Fruit fly (Drosophila melanogaster) whole organism, prepupa: Measurements from ENCODE around the gene Cyp313b1.

Experiments used
- Blimp-1 ChIP-seq: fragments of 200-800 bp; sonication (Bioruptor generic); optimal IDR thresholded peaks from 3 replicates; lab custom pipeline; 2017; ENCODE audit warnings: missing biosample characterization, missing genetic modification characterization, mild to moderate bottlenecking, moderate library complexity, missing genetic modification reagents
- CG10631 ChIP-seq: fragments of 200-800 bp; sonication (Bioruptor generic); optimal IDR thresholded peaks from 2 replicates; lab custom pipeline; 2016; ENCODE audit warnings: missing biosample characterization, missing genetic modification characterization
- CG10669 ChIP-seq: fragments of 200-800 bp; sonication (Bioruptor generic); optimal IDR thresholded peaks from 3 replicates; lab custom pipeline; 2018; ENCODE audit warnings: missing biosample characterization, mild to moderate bottlenecking, missing genetic modification characterization, moderate library complexity
- CG11294 ChIP-seq: fragments of 200-800 bp; sonication (Bioruptor generic); IDR thresholded peaks from 2 replicates; pipeline ENCODE4 v1.3.6; 2022; ENCODE audit warnings: missing biosample characterization, missing genetic modification characterization
- CG11762 ChIP-seq: fragments of 200-800 bp; sonication (Bioruptor generic); optimal IDR thresholded peaks from 3 replicates; lab custom pipeline; 2016; ENCODE audit warnings: missing biosample characterization, missing genetic modification characterization; ENCODE audit not compliant: insufficient read depth
- CG11902 ChIP-seq: fragments of 200-800 bp; sonication (Bioruptor generic); optimal IDR thresholded peaks from 3 replicates; lab custom pipeline; 2016; ENCODE audit warnings: missing biosample characterization, missing genetic modification characterization
- CG1621 ChIP-seq: fragments of 200-800 bp; sonication (Bioruptor generic); optimal IDR thresholded peaks from 3 replicates; lab custom pipeline; 2018; ENCODE audit warnings: missing biosample characterization, mild to moderate bottlenecking, missing genetic modification characterization
- CG3032 ChIP-seq: fragments of 200-800 bp; optimal IDR thresholded peaks from 2 replicates; lab custom pipeline; 2019; ENCODE audit warnings: missing biosample characterization, mild to moderate bottlenecking, missing genetic modification characterization, moderate library complexity
- CG31627 ChIP-seq: fragments of 200-800 bp; sonication (Bioruptor generic); optimal IDR thresholded peaks from 3 replicates; lab custom pipeline; 2016; ENCODE audit warnings: missing biosample characterization, missing genetic modification characterization
- CG32006 ChIP-seq: fragments of 200-800 bp; sonication (Bioruptor generic); optimal IDR thresholded peaks from 3 replicates; lab custom pipeline; 2017; ENCODE audit warnings: missing biosample characterization, mild to moderate bottlenecking, missing genetic modification characterization
- CG34406 ChIP-seq: fragments of 200-800 bp; sonication (Bioruptor generic); optimal IDR thresholded peaks from 3 replicates; lab custom pipeline; 2016; ENCODE audit warnings: missing biosample characterization, missing genetic modification characterization
- CG3919 ChIP-seq: fragments of 200-800 bp; sonication (Bioruptor generic); optimal IDR thresholded peaks from 3 replicates; lab custom pipeline; 2016; ENCODE audit warnings: missing biosample characterization, missing genetic modification characterization
- CG4318 ChIP-seq: fragments of 200-800 bp; sonication (Bioruptor generic); optimal IDR thresholded peaks from 3 replicates; lab custom pipeline; 2017; ENCODE audit warnings: missing biosample characterization, mild to moderate bottlenecking, missing genetic modification characterization
- CG6163 ChIP-seq: fragments of 200-800 bp; sonication (Bioruptor generic); IDR thresholded peaks from 3 replicates; pipeline ENCODE4 v1.3.6; 2022; ENCODE audit warnings: missing biosample characterization, missing genetic modification characterization
- CG6808 ChIP-seq: fragments of 200-800 bp; sonication (Bioruptor generic); optimal IDR thresholded peaks from 3 replicates; lab custom pipeline; 2017; ENCODE audit warnings: missing biosample characterization, missing genetic modification characterization, mild to moderate bottlenecking, moderate library complexity, missing genetic modification reagents
- CG6854 ChIP-seq: fragments of 200-800 bp; sonication (Bioruptor generic); optimal IDR thresholded peaks from 2 replicates; lab custom pipeline; 2017; ENCODE audit warnings: missing biosample characterization, mild to moderate bottlenecking, missing genetic modification characterization
- CG7368 ChIP-seq: fragments of 200-800 bp; sonication (Bioruptor generic); optimal IDR thresholded peaks from 3 replicates; lab custom pipeline; 2016; ENCODE audit warnings: missing biosample characterization, missing genetic modification characterization
- CG8119 ChIP-seq: fragments of 200-800 bp; sonication (Bioruptor generic); IDR thresholded peaks from 3 replicates; pipeline ENCODE4 v1.3.6; 2022; ENCODE audit warnings: missing biosample characterization, missing genetic modification characterization
- CG8319 ChIP-seq: fragments of 200-800 bp; sonication (Bioruptor generic); optimal IDR thresholded peaks from 3 replicates; lab custom pipeline; 2016; ENCODE audit warnings: missing biosample characterization, missing genetic modification characterization
- CG8632 ChIP-seq: fragments of 200-800 bp; sonication (Bioruptor generic); optimal IDR thresholded peaks from 3 replicates; lab custom pipeline; 2016; ENCODE audit warnings: missing biosample characterization, missing genetic modification characterization
- CG9139 ChIP-seq: fragments of 200-800 bp; sonication (Bioruptor generic); optimal IDR thresholded peaks from 3 replicates; lab custom pipeline; 2017; ENCODE audit warnings: missing biosample characterization, mild to moderate bottlenecking, missing genetic modification characterization
- Eip75B ChIP-seq: fragments of 200-800 bp; sonication (Bioruptor generic); optimal IDR thresholded peaks from 3 replicates; lab custom pipeline; 2016; ENCODE audit warnings: missing biosample characterization, missing genetic modification characterization
- Eip78C ChIP-seq: fragments of 200-800 bp; sonication (Bioruptor generic); peaks from one replicate; lab custom pipeline; 2016; ENCODE audit warnings: missing biosample characterization, missing genetic modification characterization
- Eip93F ChIP-seq: fragments of 200-800 bp; sonication (Bioruptor generic); optimal IDR thresholded peaks from 2 replicates; lab custom pipeline; 2016; ENCODE audit warnings: missing biosample characterization, mild to moderate bottlenecking, missing genetic modification characterization
- Ets21C ChIP-seq: fragments of 200-800 bp; sonication (Bioruptor generic); optimal IDR thresholded peaks from 3 replicates; lab custom pipeline; 2016; ENCODE audit warnings: missing biosample characterization, missing genetic modification characterization
- Hr38 ChIP-seq: sonication (Bioruptor generic); optimal IDR thresholded peaks from 2 replicates; lab custom pipeline; 2016; ENCODE audit warnings: missing biosample characterization, missing genetic modification characterization
- Hr39 ChIP-seq: fragments of 200-800 bp; sonication (Bioruptor generic); optimal IDR thresholded peaks from 2 replicates; lab custom pipeline; 2016; ENCODE audit warnings: missing biosample characterization, missing genetic modification characterization
- Hr4 ChIP-seq: fragments of 200-800 bp; sonication (Bioruptor generic); optimal IDR thresholded peaks from 3 replicates; lab custom pipeline; 2016; ENCODE audit warnings: missing biosample characterization, missing genetic modification characterization
- Lpt ChIP-seq: fragments of 200-800 bp; sonication (Bioruptor generic); optimal IDR thresholded peaks from 3 replicates; lab custom pipeline; 2016; ENCODE audit warnings: missing biosample characterization, missing genetic modification characterization
- Met ChIP-seq: fragments of 200-800 bp; sonication (Bioruptor generic); optimal IDR thresholded peaks from 3 replicates; lab custom pipeline; 2016; ENCODE audit warnings: missing biosample characterization, missing genetic modification characterization
- OdsH ChIP-seq: fragments of 200-800 bp; sonication (Bioruptor generic); optimal IDR thresholded peaks from 3 replicates; lab custom pipeline; 2016; ENCODE audit warnings: missing biosample characterization, missing genetic modification characterization
- Smox ChIP-seq: fragments of 200-800 bp; sonication (Bioruptor generic); optimal IDR thresholded peaks from 3 replicates; lab custom pipeline; 2016; ENCODE audit warnings: missing biosample characterization, missing genetic modification characterization
- Sox102F ChIP-seq: fragments of 200-800 bp; sonication (Bioruptor generic); optimal IDR thresholded peaks from 2 replicates; lab custom pipeline; 2016; ENCODE audit warnings: missing biosample characterization, mild to moderate bottlenecking, missing genetic modification characterization
- Sox14 ChIP-seq: fragments of 200-800 bp; sonication (Bioruptor generic); optimal IDR thresholded peaks from 3 replicates; lab custom pipeline; 2016; ENCODE audit warnings: missing biosample characterization, missing genetic modification characterization
- Sox15 ChIP-seq: fragments of 200-800 bp; sonication (Bioruptor generic); optimal IDR thresholded peaks from 3 replicates; lab custom pipeline; 2016; ENCODE audit warnings: missing biosample characterization, missing genetic modification characterization
- achi ChIP-seq: fragments of 200-800 bp; sonication (Bioruptor generic); optimal IDR thresholded peaks from 3 replicates; lab custom pipeline; 2016; ENCODE audit warnings: missing biosample characterization, missing genetic modification characterization
- acj6 ChIP-seq: fragments of 200-800 bp; sonication (Bioruptor generic); optimal IDR thresholded peaks from 3 replicates; lab custom pipeline; 2016; ENCODE audit warnings: missing biosample characterization, missing genetic modification characterization
- cyc ChIP-seq: fragments of 200-800 bp; sonication (Bioruptor generic); optimal IDR thresholded peaks from 3 replicates; lab custom pipeline; 2016; ENCODE audit warnings: missing biosample characterization, missing genetic modification characterization
- dac ChIP-seq: fragments of 200-800 bp; sonication (Bioruptor generic); optimal IDR thresholded peaks from 2 replicates; lab custom pipeline; 2017; ENCODE audit warnings: missing biosample characterization, mild to moderate bottlenecking, missing genetic modification characterization
- dsx ChIP-seq: fragments of 200-800 bp; optimal IDR thresholded peaks from 3 replicates; lab custom pipeline; 2019; ENCODE audit warnings: missing biosample characterization, mild to moderate bottlenecking, missing genetic modification characterization, moderate library complexity; ENCODE audit not compliant: poor library complexity, severe bottlenecking
- eg ChIP-seq: fragments of 200-800 bp; sonication (Bioruptor generic); IDR thresholded peaks from 3 replicates; pipeline ENCODE4 v1.3.6; 2022; ENCODE audit warnings: missing biosample characterization, missing genetic modification characterization
- esn ChIP-seq: fragments of 200-800 bp; sonication (Bioruptor generic); optimal IDR thresholded peaks from 2 replicates; lab custom pipeline; 2016; ENCODE audit warnings: missing biosample characterization, mild to moderate bottlenecking, missing genetic modification characterization, moderate library complexity
- fd59A ChIP-seq: fragments of 200-800 bp; sonication (Bioruptor generic); optimal IDR thresholded peaks from 2 replicates; lab custom pipeline; 2017; ENCODE audit warnings: missing biosample characterization, mild to moderate bottlenecking, missing genetic modification characterization, missing genetic modification reagents
- fd85E ChIP-seq: fragments of 200-800 bp; sonication (Bioruptor generic); optimal IDR thresholded peaks from 3 replicates; lab custom pipeline; 2016; ENCODE audit warnings: missing biosample characterization, missing genetic modification characterization
- fkh ChIP-seq: fragments of 200-800 bp; sonication (Bioruptor generic); optimal IDR thresholded peaks from 3 replicates; lab custom pipeline; 2017; ENCODE audit warnings: missing biosample characterization, mild to moderate bottlenecking, missing genetic modification characterization, moderate library complexity
- lz ChIP-seq: fragments of 200-800 bp; sonication (Bioruptor generic); optimal IDR thresholded peaks from 3 replicates; lab custom pipeline; 2016; ENCODE audit warnings: missing biosample characterization, missing genetic modification characterization
- net ChIP-seq: fragments of 200-800 bp; sonication (Bioruptor generic); optimal IDR thresholded peaks from 3 replicates; lab custom pipeline; 2016; ENCODE audit warnings: missing biosample characterization, missing genetic modification characterization
- salr ChIP-seq, 2 experiments: fragments of 200-800 bp; sonication (Bioruptor generic); optimal IDR thresholded peaks; 3 replicates each; lab custom pipeline; 2016 to 2018; ENCODE audit warnings: missing biosample characterization in 2 of 2, missing genetic modification characterization in 2 of 2, mild to moderate bottlenecking in 1 of 2
- spab ChIP-seq: fragments of 200-800 bp; sonication (Bioruptor generic); optimal IDR thresholded peaks from 2 replicates; lab custom pipeline; 2017; ENCODE audit warnings: missing biosample characterization, mild to moderate bottlenecking, missing genetic modification characterization, missing genetic modification reagents
- ss ChIP-seq, 2 experiments: fragments of 200-800 bp; sonication (Bioruptor generic); optimal IDR thresholded peaks; 2 replicates in 1 of 2; 3 replicates in 1 of 2; lab custom pipeline; 2017 to 2018; ENCODE audit warnings: mild to moderate bottlenecking in 2 of 2, missing biosample characterization in 2 of 2, missing genetic modification characterization in 2 of 2, moderate library complexity in 1 of 2
- vri ChIP-seq: fragments of 200-800 bp; sonication (Bioruptor generic); optimal IDR thresholded peaks from 3 replicates; lab custom pipeline; 2016; ENCODE audit warnings: missing biosample characterization, mild to moderate bottlenecking, missing genetic modification characterization

The Cyp313b1 gene

dm6 chr3R:8659907-8660660, 14.6 kb upstream of the Cyp313b1 start:
- TF ChIP-seq fkh (GFP tag; lab: Kevin White, UChicago) (no peak), CG10631 (GFP tag; lab: Kevin White, UChicago) (no peak), eg (GFP tag; lab: Robert Waterston, UW) (0 out of 3 replicates have a peak, but pooled peaks have one; percentile 31), CG1621 (tag; lab: Kevin White, UChicago) (peak; percentile 99), OdsH (GFP tag; lab: Kevin White, UChicago) (no peak), cyc (GFP tag; lab: Kevin White, UChicago) (no peak), CG3919 (GFP tag; lab: Kevin White, UChicago) (peak; percentile 36), CG11294 (GFP tag; lab: Robert Waterston, UW) (no peak), Hr38 (GFP tag; lab: Kevin White, UChicago) (no peak), CG11902 (GFP tag; lab: Kevin White, UChicago) (no peak), CG8319 (GFP tag; lab: Kevin White, UChicago) (no peak), lz (GFP tag; lab: Kevin White, UChicago) (peak; percentile 34), Met (GFP tag; lab: Kevin White, UChicago) (no peak), Blimp-1 (peak; percentile 54), Eip93F (no peak), salr (GFP tag; optimal IDR thresholded peaks at IDR 0.05; lab: Kevin White, UChicago) (no peak), CG6854 (GFP tag; lab: Kevin White, UChicago) (peak; percentile 27), Hr39 (no peak), dac (GFP tag; lab: Kevin White, UChicago) (no peak), net (GFP tag; lab: Kevin White, UChicago) (no peak), achi (peak; percentile 51), CG8119 (no peak), Eip78C (GFP tag; lab: Kevin White, UChicago) (peak; percentile 29), Sox102F (GFP tag; lab: Kevin White, UChicago) (no peak), Smox (GFP tag; lab: Kevin White, UChicago) (peak; percentile 20), spab (GFP tag; lab: Kevin White, UChicago) (no peak), CG9139 (GFP tag; lab: Kevin White, UChicago) (no peak), Ets21C (no peak), CG32006 (GFP tag; lab: Kevin White, UChicago) (no peak), vri (GFP tag; lab: Kevin White, UChicago) (no peak), fd85E (GFP tag; lab: Kevin White, UChicago) (no peak), Hr4 (GFP tag; lab: Kevin White, UChicago) (no peak), CG3032 (tag; lab: Kevin White, UChicago) (peak; percentile 29), Lpt (GFP tag; lab: Kevin White, UChicago) (no peak), ss (GFP tag; optimal IDR thresholded peaks at IDR 0.05; lab: Kevin White, UChicago) (no peak), CG31627 (GFP tag; lab: Kevin White, UChicago) (peak; percentile 7), acj6 (no peak), Eip75B (GFP tag; lab: Kevin White, UChicago) (no peak), dsx (GFP tag; lab: Kevin White, UChicago) (peak; percentile 1), CG8632 (GFP tag; lab: Kevin White, UChicago) (no peak), CG6808 (GFP tag; lab: Kevin White, UChicago) (peak; percentile 24), CG11762 (GFP tag; lab: Kevin White, UChicago) (no peak), CG6163 (peak; percentile 52), fd59A (GFP tag; lab: Kevin White, UChicago) (no peak), CG4318 (no peak), CG34406 (GFP tag; lab: Kevin White, UChicago) (no peak), CG7368 (peak; percentile 9), Sox14 (GFP tag; lab: Kevin White, UChicago) (peak; percentile 79), Sox15 (GFP tag; lab: Kevin White, UChicago) (no peak), CG10669 (GFP tag; lab: Kevin White, UChicago) (no peak), esn (GFP tag; lab: Kevin White, UChicago) (no peak)
